Fruit fly (Drosophila melanogaster) whole organism, embryonic: Measurements from ENCODE around the gene Vps53.

Experiments used
- Atf-2 ChIP-seq: fragments of 200-800 bp; sonication (Bioruptor generic); optimal IDR thresholded peaks from 2 replicates; lab custom pipeline; 2016; ENCODE audit warnings: missing biosample characterization, missing genetic modification characterization
- CG10431 ChIP-seq: fragments of 200-800 bp; sonication (Bioruptor generic); optimal IDR thresholded peaks from 3 replicates; lab custom pipeline; 2018; ENCODE audit warnings: missing biosample characterization, mild to moderate bottlenecking, missing genetic modification characterization
- CG11085 ChIP-seq: fragments of 200-800 bp; sonication (Bioruptor generic); IDR thresholded peaks from 2 replicates; pipeline ENCODE4 v1.3.6; 2022; ENCODE audit warnings: missing biosample characterization, missing genetic modification characterization
- CG12071 ChIP-seq: fragments of 200-800 bp; sonication (Bioruptor generic); optimal IDR thresholded peaks from 3 replicates; lab custom pipeline; 2018; ENCODE audit warnings: missing biosample characterization, mild to moderate bottlenecking, missing genetic modification characterization
- CG12299 ChIP-seq: fragments of 200-800 bp; sonication (Bioruptor generic); optimal IDR thresholded peaks from 2 replicates; lab custom pipeline; 2018; ENCODE audit warnings: missing biosample characterization, mild to moderate bottlenecking, missing genetic modification characterization
- CG14014 ChIP-seq: fragments of 200-800 bp; sonication (Bioruptor generic); IDR thresholded peaks from 2 replicates; pipeline ENCODE4 v1.3.6; 2022; ENCODE audit warnings: missing biosample characterization, missing genetic modification characterization
- CG14667 ChIP-seq: fragments of 200-800 bp; sonication (Bioruptor generic); IDR thresholded peaks from 2 replicates; pipeline ENCODE4 v1.3.6; 2022; ENCODE audit warnings: missing biosample characterization, missing genetic modification characterization
- CG15601 ChIP-seq: fragments of 200-800 bp; sonication (Bioruptor generic); optimal IDR thresholded peaks from 3 replicates; lab custom pipeline; 2019; ENCODE audit warnings: missing biosample characterization, mild to moderate bottlenecking, missing genetic modification characterization, moderate library complexity
- CG16813 ChIP-seq: fragments of 200-800 bp; sonication (Bioruptor generic); IDR thresholded peaks from 3 replicates; pipeline ENCODE4 v1.3.6; 2022; ENCODE audit warnings: missing biosample characterization, missing genetic modification characterization; ENCODE audit not compliant: partially characterized antibody
- CG16863 ChIP-seq: fragments of 200-800 bp; sonication (Bioruptor generic); optimal IDR thresholded peaks from 3 replicates; lab custom pipeline; 2016; ENCODE audit warnings: missing biosample characterization, missing genetic modification characterization
- CG17359 ChIP-seq: fragments of 200-800 bp; sonication (Bioruptor generic); optimal IDR thresholded peaks from 3 replicates; lab custom pipeline; 2018; ENCODE audit warnings: missing biosample characterization, mild to moderate bottlenecking, missing genetic modification characterization, moderate library complexity
- CG18262 ChIP-seq: fragments of 200-800 bp; optimal IDR thresholded peaks from 3 replicates; lab custom pipeline; 2019; ENCODE audit warnings: missing biosample characterization, mild to moderate bottlenecking, missing genetic modification characterization, moderate library complexity
- CG18476 ChIP-seq: fragments of 200-800 bp; sonication (Bioruptor generic); optimal IDR thresholded peaks from 2 replicates; lab custom pipeline; 2016; ENCODE audit warnings: missing biosample characterization, mild to moderate bottlenecking, missing genetic modification characterization
- CG2116 ChIP-seq: fragments of 200-800 bp; sonication (Bioruptor generic); optimal IDR thresholded peaks from 3 replicates; lab custom pipeline; 2018; ENCODE audit warnings: missing biosample characterization, mild to moderate bottlenecking, missing genetic modification characterization
- CG2678 ChIP-seq: fragments of 200-800 bp; sonication (Bioruptor generic); optimal IDR thresholded peaks from 3 replicates; lab custom pipeline; 2019; ENCODE audit warnings: missing biosample characterization, mild to moderate bottlenecking, missing genetic modification characterization, moderate library complexity
- CG3065 ChIP-seq: fragments of 200-800 bp; sonication (Bioruptor generic); optimal IDR thresholded peaks from 2 replicates; lab custom pipeline; 2016; ENCODE audit warnings: missing biosample characterization, missing genetic modification characterization
- CG34376 ChIP-seq: fragments of 200-800 bp; sonication (Bioruptor generic); optimal IDR thresholded peaks from 2 replicates; lab custom pipeline; 2018; ENCODE audit warnings: missing biosample characterization, mild to moderate bottlenecking, missing genetic modification characterization
- CG4707 ChIP-seq: fragments of 200-800 bp; sonication (Bioruptor generic); optimal IDR thresholded peaks from 2 replicates; lab custom pipeline; 2018; ENCODE audit warnings: missing biosample characterization, mild to moderate bottlenecking, missing genetic modification characterization, moderate library complexity
- CG4820 ChIP-seq: fragments of 200-800 bp; sonication (Bioruptor generic); optimal IDR thresholded peaks from 3 replicates; lab custom pipeline; 2016; ENCODE audit warnings: missing biosample characterization, missing genetic modification characterization
- CG6254 ChIP-seq: fragments of 200-800 bp; sonication (Bioruptor generic); optimal IDR thresholded peaks from 3 replicates; lab custom pipeline; 2017; ENCODE audit warnings: mild to moderate bottlenecking, missing biosample characterization, missing genetic modification reagents, missing genetic modification characterization
- CG6683 ChIP-seq: fragments of 200-800 bp; sonication (Bioruptor generic); optimal IDR thresholded peaks from 2 replicates; lab custom pipeline; 2017; ENCODE audit warnings: missing biosample characterization, mild to moderate bottlenecking, missing genetic modification characterization, missing genetic modification reagents
- CG8290 ChIP-seq, 3 experiments: fragments of 200-800 bp; sonication (Bioruptor generic); optimal IDR thresholded peaks; 2 replicates each; lab custom pipeline; 2016 to 2019; ENCODE audit warnings: missing biosample characterization in 3 of 3, missing genetic modification characterization in 3 of 3, mild to moderate bottlenecking in 2 of 3, moderate library complexity in 1 of 3
- CG8478 ChIP-seq: fragments of >200 bp; optimal IDR thresholded peaks from 2 replicates; lab custom pipeline; 2018
- CG8924 ChIP-seq: fragments of 200-800 bp; optimal IDR thresholded peaks from 3 replicates; lab custom pipeline; 2019; ENCODE audit warnings: missing biosample characterization, mild to moderate bottlenecking, missing genetic modification characterization, moderate library complexity
- CG8944 ChIP-seq: fragments of 200-800 bp; sonication (Bioruptor generic); optimal IDR thresholded peaks from 3 replicates; lab custom pipeline; 2016; ENCODE audit warnings: missing biosample characterization, missing genetic modification characterization
- CHES-1-like ChIP-seq: fragments of 200-800 bp; sonication (Bioruptor generic); optimal IDR thresholded peaks from 2 replicates; lab custom pipeline; 2016; ENCODE audit warnings: missing biosample characterization, missing genetic modification characterization
- Camta ChIP-seq: fragments of 200-800 bp; sonication (Bioruptor generic); optimal IDR thresholded peaks from 2 replicates; lab custom pipeline; 2016; ENCODE audit warnings: missing biosample characterization, missing genetic modification characterization
- D ChIP-seq, 2 experiments: fragments of 200-800 bp in 1 of 2; fragments of >200 bp in 1 of 2; sonication (Bioruptor generic) in 1 of 2; optimal IDR thresholded peaks; 2 replicates in 1 of 2; 3 replicates in 1 of 2; lab custom pipeline; 2017; ENCODE audit warnings: mild to moderate bottlenecking in 1 of 2, missing biosample characterization in 1 of 2, missing genetic modification characterization in 1 of 2, missing genetic modification reagents in 1 of 2
- Dbx ChIP-seq: fragments of 200-800 bp; sonication (Bioruptor generic); IDR thresholded peaks from 3 replicates; pipeline ENCODE4 v1.3.6; 2022; ENCODE audit warnings: missing biosample characterization, missing genetic modification characterization
- GATAe ChIP-seq: fragments of 200-800 bp; sonication (Bioruptor generic); conservative IDR thresholded peaks from 2 replicates; pipeline ENCODE4 v1.3.6; 2022; ENCODE audit warnings: missing biosample characterization, missing genetic modification characterization
- H2.0 ChIP-seq: fragments of 200-800 bp; sonication (Bioruptor generic); IDR thresholded peaks from 2 replicates; pipeline ENCODE4 v1.3.6; 2022; ENCODE audit warnings: missing biosample characterization, missing genetic modification characterization
- HLHmδ ChIP-seq: fragments of 200-800 bp; sonication (Bioruptor generic); optimal IDR thresholded peaks from 2 replicates; lab custom pipeline; 2018; ENCODE audit warnings: missing biosample characterization, mild to moderate bottlenecking, missing genetic modification characterization, moderate library complexity
- HmgZ ChIP-seq: fragments of 200-800 bp; sonication (Bioruptor generic); optimal IDR thresholded peaks from 2 replicates; lab custom pipeline; 2018; ENCODE audit warnings: missing biosample characterization, mild to moderate bottlenecking, missing genetic modification characterization
- Lpt ChIP-seq: fragments of >200 bp; optimal IDR thresholded peaks from 2 replicates; lab custom pipeline; 2018; ENCODE audit warnings: missing biosample characterization, missing genetic modification characterization
- Nf-YA ChIP-seq: fragments of 200-800 bp; sonication (Bioruptor generic); IDR thresholded peaks from 2 replicates; pipeline ENCODE4 v1.3.6; 2022; ENCODE audit warnings: missing biosample characterization, missing genetic modification characterization
- Rfx ChIP-seq: fragments of 200-800 bp; sonication (Bioruptor generic); IDR thresholded peaks from 2 replicates; pipeline ENCODE4 v1.3.6; 2022; ENCODE audit warnings: missing biosample characterization, missing genetic modification characterization
- ab ChIP-seq: fragments of 200-800 bp; sonication (Bioruptor generic); optimal IDR thresholded peaks from 2 replicates; lab custom pipeline; 2016; ENCODE audit warnings: missing biosample characterization, missing genetic modification characterization
- ase ChIP-seq: fragments of 200-800 bp; sonication (Bioruptor generic); IDR thresholded peaks from 3 replicates; pipeline ENCODE4 v1.3.6; 2022; ENCODE audit warnings: missing biosample characterization, missing genetic modification characterization
- ato ChIP-seq: fragments of 200-800 bp; sonication (Bioruptor generic); IDR thresholded peaks from 2 replicates; pipeline ENCODE4 v1.3.6; 2022; ENCODE audit warnings: missing biosample characterization, missing genetic modification characterization; ENCODE audit not compliant: partially characterized antibody
- cad ChIP-seq: fragments of >200 bp; optimal IDR thresholded peaks from 2 replicates; lab custom pipeline; 2017; ENCODE audit warnings: missing biosample characterization, missing genetic modification characterization
- eve ChIP-seq, 2 experiments: fragments of >200 bp; optimal IDR thresholded peaks; 2 replicates each; lab custom pipeline; 2017; ENCODE audit warnings: missing biosample characterization in 2 of 2, missing genetic modification characterization in 2 of 2
- exex ChIP-seq: fragments of 200-800 bp; sonication (Bioruptor generic); optimal IDR thresholded peaks from 4 replicates; lab custom pipeline; 2018; ENCODE audit warnings: missing biosample characterization, mild to moderate bottlenecking, missing genetic modification characterization, moderate library complexity
- gsb ChIP-seq: fragments of 200-800 bp; sonication (Bioruptor generic); IDR thresholded peaks from 2 replicates; pipeline ENCODE4 v1.3.6; 2022; ENCODE audit warnings: missing biosample characterization, missing genetic modification characterization
- gsb-n ChIP-seq: fragments of 200-800 bp; sonication (Bioruptor generic); optimal IDR thresholded peaks from 3 replicates; lab custom pipeline; 2018; ENCODE audit warnings: missing biosample characterization, mild to moderate bottlenecking, missing genetic modification characterization
- jing ChIP-seq: fragments of 200-800 bp; sonication (Bioruptor generic); optimal IDR thresholded peaks from 2 replicates; lab custom pipeline; 2018; ENCODE audit warnings: missing biosample characterization, mild to moderate bottlenecking, missing genetic modification characterization
- ro ChIP-seq: fragments of 200-800 bp; sonication (Bioruptor generic); IDR thresholded peaks from 2 replicates; pipeline ENCODE4 v1.3.6; 2022; ENCODE audit warnings: missing biosample characterization, missing genetic modification characterization
- run ChIP-seq: fragments of 200-800 bp; sonication (Bioruptor generic); optimal IDR thresholded peaks from 3 replicates; lab custom pipeline; 2018; ENCODE audit warnings: missing biosample characterization, mild to moderate bottlenecking, missing genetic modification characterization
- stwl ChIP-seq: fragments of 200-800 bp; sonication (Bioruptor generic); optimal IDR thresholded peaks from 3 replicates; lab custom pipeline; 2018; ENCODE audit warnings: missing biosample characterization, mild to moderate bottlenecking, missing genetic modification characterization, moderate library complexity
- usp ChIP-seq: fragments of >200 bp; optimal IDR thresholded peaks from 2 replicates; lab custom pipeline; 2017; ENCODE audit warnings: missing biosample characterization, missing genetic modification characterization
- wdn ChIP-seq: fragments of 200-800 bp; sonication (Bioruptor generic); IDR thresholded peaks from 2 replicates; pipeline ENCODE4 v1.3.6; 2022; ENCODE audit warnings: missing biosample characterization, missing genetic modification characterization

The Vps53 gene

DNA sequence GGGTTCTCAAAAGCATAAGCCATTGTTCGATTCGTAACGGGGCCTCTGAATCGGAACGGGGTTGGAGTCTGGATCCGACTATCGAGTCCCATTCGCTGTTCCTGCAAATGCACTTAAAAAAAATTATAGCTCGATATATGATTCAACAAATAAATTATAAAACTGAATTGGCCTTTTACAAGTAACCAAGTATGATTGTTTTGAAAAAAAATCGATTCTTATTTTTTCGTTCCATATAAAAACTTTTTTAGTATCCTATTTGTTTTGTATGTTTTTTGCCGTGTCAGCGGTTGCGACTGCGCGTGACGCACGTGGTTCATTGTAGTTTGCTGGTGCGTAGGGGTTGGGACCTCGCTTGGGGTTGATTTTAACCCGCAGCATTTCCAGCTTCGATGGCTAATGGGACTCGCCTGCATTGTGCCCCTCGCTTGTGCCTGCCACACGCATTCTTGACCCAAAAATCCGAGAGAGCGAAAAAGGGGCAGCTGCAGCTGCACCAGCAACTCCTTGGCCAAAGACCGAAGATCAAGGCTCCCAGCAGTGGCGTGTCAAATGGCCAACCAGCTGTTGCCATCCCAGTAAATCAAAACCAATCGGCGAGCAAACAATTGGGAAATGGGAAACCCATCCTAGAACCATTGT is 35.1 kb downstream of the Vps53 start (continued):
- TF ChIP-seq HLHmδ (GFP tag; lab: Kevin White, UChicago) (peak; percentile 14), ase (no peak), CG14014 (GFP tag; lab: Robert Waterston, UW) (no peak), CG3065 (GFP tag; lab: Kevin White, UChicago) (peak; percentile 7), CG6683 (GFP tag; lab: Kevin White, UChicago) (no peak), CG8478 (lab: Kevin White, UChicago) (no peak), ato (GFP tag; lab: Robert Waterston, UW) (no peak), CG11085 (no peak), CG4707 (GFP tag; lab: Kevin White, UChicago) (peak; percentile 16), gsb (GFP tag; lab: Robert Waterston, UW) (no peak), CG16813 (GFP tag; lab: Robert Waterston, UW) (no peak), CG18476 (GFP tag; lab: Kevin White, UChicago) (peak; percentile 55), CG17359 (peak; percentile 49), HmgZ (tag; lab: Kevin White, UChicago) (no peak), Atf-2 (GFP tag; lab: Kevin White, UChicago) (peak; percentile 42), jing (peak; percentile 5), Nf-YA (no peak), Dbx (GFP tag; lab: Robert Waterston, UW) (no peak), CG12299 (tag; lab: Kevin White, UChicago) (peak; percentile 22), run (tag; lab: Kevin White, UChicago) (no peak), CG14667 (GFP tag; lab: Robert Waterston, UW) (peak; percentile 54), ab (GFP tag; lab: Kevin White, UChicago) (no peak), CG8944 (GFP tag; lab: Kevin White, UChicago) (peak; percentile 49), CG2116 (peak; percentile 32), cad (no peak), exex (tag; lab: Kevin White, UChicago) (no peak), CG12071 (GFP tag; lab: Kevin White, UChicago) (no peak), usp (GFP tag; lab: Kevin White, UChicago) (no peak), stwl (peak; percentile 57), CG4820 (peak; percentile 70), CG8290 (GFP tag; optimal IDR thresholded peaks at IDR 0.05; lab: Kevin White, UChicago) (peak; percentile 42), CG8290 (tag; optimal IDR thresholded peaks at IDR 0.05; lab: Kevin White, UChicago) (no peak), H2.0 (no peak), CG10431 (GFP tag; lab: Kevin White, UChicago) (no peak), CG15601 (tag; lab: Kevin White, UChicago) (peak; percentile 29), ro (no peak), CG34376 (no peak), CG18262 (peak; percentile 92), CG2678 (tag; lab: Kevin White, UChicago) (peak; percentile 55), D (optimal IDR thresholded peaks at IDR 0.05; lab: Kevin White, UChicago) (peak; percentile 40), D (GFP tag; optimal IDR thresholded peaks at IDR 0.05; lab: Kevin White, UChicago) (peak; percentile 77), eve (GFP tag; optimal IDR thresholded peaks at IDR 0.05; lab: Kevin White, UChicago) (no peak), CG8924 (tag; lab: Kevin White, UChicago) (peak; percentile 84), Rfx (GFP tag; lab: Robert Waterston, UW) (no peak), CHES-1-like (GFP tag; lab: Kevin White, UChicago) (peak; percentile 37), Camta (GFP tag; lab: Kevin White, UChicago) (peak; percentile 68), CG16863 (GFP tag; lab: Kevin White, UChicago) (peak; percentile 67), gsb-n (peak; percentile 91), CG6254 (peak; percentile 71), wdn (GFP tag; lab: Robert Waterston, UW) (peak; percentile 21; the same call in 1 of the 2 replicates), GATAe (GFP tag; lab: Robert Waterston, UW) (no peak), Lpt (GFP tag; lab: Kevin White, UChicago) (no peak)
